Worm (Caenorhabditis elegans): ENCODE measurements around the gene cdh-7.

cdh-7 gene

ce11 chrII:14805686-14806085 lies 37.3 kb upstream of the cdh-7 start, which contains the start of gene srt-11:
srt-11 (plus strand) TSS chrII:14805986.
- TF ChIP-seq F13C5.2 (tag; optimal IDR thresholded peaks at IDR 0.05): no peak
- TF ChIP-seq pes-1 (GFP tag; IDR thresholded peaks at IDR 0.05): no peak
- no peak for TF ChIP-seq tbx-11 (GFP tag; IDR thresholded peaks at IDR 0.05)
- TF ChIP-seq scrt-1 (GFP tag; IDR thresholded peaks at IDR 0.05): no peak
- no peak for TF ChIP-seq sea-1 (GFP tag; conservative IDR thresholded peaks at IDR 0.05)
- no peak for TF ChIP-seq aly-1 (tag; optimal IDR thresholded peaks at IDR 0.05)
- no peak for TF ChIP-seq hmbx-1 (tag; optimal IDR thresholded peaks at IDR 0.05)
- TF ChIP-seq flt-1 (GFP tag; IDR thresholded peaks at IDR 0.05): no peak
- TF ChIP-seq hnd-1 (tag; optimal IDR thresholded peaks at IDR 0.05): no peak
- no peak for TF ChIP-seq tra-4 (tag; optimal IDR thresholded peaks at IDR 0.05)
- no peak for TF ChIP-seq ceh-36 (tag; optimal IDR thresholded peaks at IDR 0.05)

DNA sequence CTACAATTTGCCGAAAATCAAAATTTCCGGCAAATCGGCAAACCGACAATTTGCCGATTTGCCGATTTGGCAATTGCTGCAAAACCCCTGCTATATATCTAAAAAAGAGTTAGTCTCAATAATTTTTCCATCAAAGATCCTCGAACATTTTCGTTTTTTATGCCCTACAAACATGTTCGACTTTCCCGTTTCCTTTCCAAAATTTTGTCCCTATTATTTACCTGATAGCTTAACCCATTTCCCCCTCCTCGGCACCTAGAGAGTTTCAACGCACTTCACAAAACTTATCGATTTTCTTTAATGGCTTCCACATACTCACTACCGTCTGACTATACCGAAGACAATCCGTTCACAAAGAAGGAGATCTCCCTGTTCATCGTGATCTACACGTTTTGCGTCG lies 34.3 kb upstream of the cdh-7 start, which contains the start of gene W01D2.6:
W01D2.6 (plus strand) TSS at position 301 of the 400 bp plus-strand sequence.
- TF ChIP-seq ceh-36 (tag; optimal IDR thresholded peaks at IDR 0.05) (no peak), tra-4 (tag; optimal IDR thresholded peaks at IDR 0.05) (no peak), B0310.2 (tag; optimal IDR thresholded peaks at IDR 0.05) (no peak), flt-1 (GFP tag; IDR thresholded peaks at IDR 0.05) (no peak), F13C5.2 (tag; optimal IDR thresholded peaks at IDR 0.05) (no peak), aly-1 (tag; optimal IDR thresholded peaks at IDR 0.05) (no peak), pes-1 (GFP tag; IDR thresholded peaks at IDR 0.05) (no peak), ceh-13 (GFP tag; optimal IDR thresholded peaks at IDR 0.05) (no peak), sea-1 (GFP tag; conservative IDR thresholded peaks at IDR 0.05) (no peak), scrt-1 (GFP tag; IDR thresholded peaks at IDR 0.05) (no peak), ets-7 (tag; optimal IDR thresholded peaks at IDR 0.05) (no peak), hnd-1 (tag; optimal IDR thresholded peaks at IDR 0.05) (no peak), tbx-11 (GFP tag; IDR thresholded peaks at IDR 0.05) (no peak)

ce11 chrII:14810609-14811008 lies 32.4 kb upstream of the cdh-7 start:
- TF ChIP-seq tra-4 (tag; optimal IDR thresholded peaks at IDR 0.05) (no peak), F13C5.2 (tag; optimal IDR thresholded peaks at IDR 0.05) (no peak), sea-1 (GFP tag; conservative IDR thresholded peaks at IDR 0.05) (no peak), aly-1 (tag; optimal IDR thresholded peaks at IDR 0.05) (no peak), tbx-37 (GFP tag; conservative IDR thresholded peaks at IDR 0.05) (no peak)

DNA sequence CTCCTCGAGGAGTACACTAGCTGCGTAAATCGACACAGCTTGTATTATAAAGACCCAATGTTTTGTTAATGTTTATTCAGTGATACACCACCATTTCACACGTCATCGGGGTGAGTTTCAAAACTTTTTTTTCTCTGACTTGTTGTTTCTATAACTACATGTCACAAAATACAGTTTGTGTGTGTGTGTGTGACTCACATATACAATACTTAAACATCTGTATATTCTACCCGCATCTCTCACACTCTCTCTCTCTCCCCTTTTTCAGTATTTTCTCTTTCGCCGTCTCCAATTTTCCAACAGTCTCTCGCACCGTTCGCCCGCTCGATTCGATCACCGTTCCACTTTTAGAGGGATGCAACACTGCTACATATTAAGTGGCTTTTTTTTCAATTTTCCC lies 31.6 kb upstream of the cdh-7 start:
- TF ChIP-seq ceh-36 (tag; optimal IDR thresholded peaks at IDR 0.05) (no peak), ets-7 (tag; optimal IDR thresholded peaks at IDR 0.05) (no peak), B0310.2 (tag; optimal IDR thresholded peaks at IDR 0.05) (no peak), hnd-1 (tag; optimal IDR thresholded peaks at IDR 0.05) (no peak), tbx-37 (GFP tag; conservative IDR thresholded peaks at IDR 0.05) (no peak), ceh-13 (GFP tag; optimal IDR thresholded peaks at IDR 0.05) (no peak), hmbx-1 (tag; optimal IDR thresholded peaks at IDR 0.05) (no peak), tra-4 (tag; optimal IDR thresholded peaks at IDR 0.05) (no peak), aly-1 (tag; optimal IDR thresholded peaks at IDR 0.05) (no peak), tbx-11 (GFP tag; IDR thresholded peaks at IDR 0.05) (no peak), pes-1 (GFP tag; IDR thresholded peaks at IDR 0.05) (no peak), scrt-1 (GFP tag; IDR thresholded peaks at IDR 0.05) (no peak), F13C5.2 (tag; optimal IDR thresholded peaks at IDR 0.05) (no peak)

ce11 chrII:14812231-14812630 lies 30.8 kb upstream of the cdh-7 start, which contains the start of gene osta-3:
osta-3 (plus strand) TSS chrII:14812531.
- TF ChIP-seq tbx-11 (GFP tag; IDR thresholded peaks at IDR 0.05) (no peak), tra-4 (tag; optimal IDR thresholded peaks at IDR 0.05) (no peak), sea-1 (GFP tag; conservative IDR thresholded peaks at IDR 0.05) (no peak), tbx-37 (GFP tag; conservative IDR thresholded peaks at IDR 0.05) (no peak), ama-1 (optimal IDR thresholded peaks at IDR 0.05) (no peak), hmg-4 (GFP tag; optimal IDR thresholded peaks at IDR 0.05) (no peak), F13C5.2 (tag; optimal IDR thresholded peaks at IDR 0.05) (no peak), ceh-13 (GFP tag; optimal IDR thresholded peaks at IDR 0.05) (no peak), flt-1 (GFP tag; IDR thresholded peaks at IDR 0.05) (no peak), hnd-1 (tag; optimal IDR thresholded peaks at IDR 0.05) (no peak), aly-1 (tag; optimal IDR thresholded peaks at IDR 0.05) (no peak), ets-7 (tag; optimal IDR thresholded peaks at IDR 0.05) (no peak), ceh-36 (tag; optimal IDR thresholded peaks at IDR 0.05) (no peak), scrt-1 (GFP tag; IDR thresholded peaks at IDR 0.05) (no peak), B0310.2 (tag; optimal IDR thresholded peaks at IDR 0.05) (no peak), hmbx-1 (tag; optimal IDR thresholded peaks at IDR 0.05) (no peak), pes-1 (GFP tag; IDR thresholded peaks at IDR 0.05) (no peak)

- TF ChIP-seq tra-4 (tag; optimal IDR thresholded peaks at IDR 0.05) (no peak), B0310.2 (tag; optimal IDR thresholded peaks at IDR 0.05) (no peak), flt-1 (GFP tag; IDR thresholded peaks at IDR 0.05) (no peak), ceh-13 (GFP tag; optimal IDR thresholded peaks at IDR 0.05) (no peak), hnd-1 (tag; optimal IDR thresholded peaks at IDR 0.05) (no peak), aly-1 (tag; optimal IDR thresholded peaks at IDR 0.05) (no peak), ama-1 (optimal IDR thresholded peaks at IDR 0.05) (no peak), scrt-1 (GFP tag; IDR thresholded peaks at IDR 0.05) (no peak), tbx-11 (GFP tag; IDR thresholded peaks at IDR 0.05) (no peak)
Observed at ce11 chrII:14812661-14813060, 30.4 kb upstream of the cdh-7 start.

- no peak for TF ChIP-seq ceh-13 (GFP tag; optimal IDR thresholded peaks at IDR 0.05)
Observed at ce11 chrII:14813106-14813505, 29.9 kb upstream of the cdh-7 start.

- no peak for TF ChIP-seq tbx-11 (GFP tag; IDR thresholded peaks at IDR 0.05)
- no peak for TF ChIP-seq ceh-36 (tag; optimal IDR thresholded peaks at IDR 0.05)
- TF ChIP-seq scrt-1 (GFP tag; IDR thresholded peaks at IDR 0.05): no peak
- no peak for TF ChIP-seq pes-1 (GFP tag; IDR thresholded peaks at IDR 0.05)
- no peak for TF ChIP-seq ceh-13 (GFP tag; optimal IDR thresholded peaks at IDR 0.05)
- TF ChIP-seq flt-1 (GFP tag; IDR thresholded peaks at IDR 0.05): no peak
- no peak for TF ChIP-seq hmbx-1 (tag; optimal IDR thresholded peaks at IDR 0.05)
- TF ChIP-seq aly-1 (tag; optimal IDR thresholded peaks at IDR 0.05): no peak
Observed at ce11 chrII:14814894-14815568, 28.0 kb upstream of the cdh-7 start, which contains the start of gene W01D2.1. W01D2.1 (plus strand) TSS chrII:14815518.

Measured in whole organism, early embryonic.